Worm (Caenorhabditis elegans) whole organism, L4/young adult: ENCODE measurements around the gene cyp-33C6.

ENCODE experiments used
- dao-5 ChIP-seq: sonication (generic microtip); optimal IDR thresholded peaks from 2 replicates; lab custom pipeline; 2016; ENCODE audit warnings: missing genotype, missing genetic modification characterization, moderate library complexity, missing compliant biosample characterization
- him-1 ChIP-seq: sonication (generic microtip); optimal IDR thresholded peaks from 2 replicates; lab custom pipeline; 2016; ENCODE audit warnings: missing genotype, missing genetic modification reagents, missing genetic modification characterization, missing compliant biosample characterization

- TF ChIP-seq him-1 (tag; lab: Kevin White, UChicago): no peak
- no peak for TF ChIP-seq dao-5 (tag; lab: Kevin White, UChicago)
Measured at ce11 chrV:2206181-2206580, 43.0 kb downstream of the cyp-33C6 start, which contains the start of gene srt-40.
